Worm (Caenorhabditis elegans) whole organism, young adult: ENCODE measurements around the gene ttr-42.

Experiments
- F37B4.10 ChIP-seq: fragments of 200-800 bp; sonication (Bioruptor generic); IDR thresholded peaks from 2 replicates; pipeline ENCODE4 v1.3.6; 2022; ENCODE audit warnings: missing genetic modification characterization, missing compliant biosample characterization
- F39B2.1 ChIP-seq: fragments of 200-800 bp; sonication (Bioruptor generic); IDR thresholded peaks from 2 replicates; pipeline ENCODE4 v1.3.6; 2022; ENCODE audit warnings: missing genetic modification reagents, missing genetic modification characterization, missing compliant biosample characterization
- ama-1 ChIP-seq, 3 experiments: fragments of 150-350 bp in 1 of 3; sonication (generic microtip) in 2 of 3; optimal IDR thresholded peaks; 2 replicates each; lab custom pipeline; 2014 to 2018; ENCODE audit warnings: missing biosample characterization in 2 of 3, missing genetic modification characterization in 2 of 3, missing genetic modification reagents in 2 of 3
- bed-2 ChIP-seq: fragments of 200-800 bp; sonication (Bioruptor generic); IDR thresholded peaks from 2 replicates; pipeline ENCODE4 v1.3.6; 2022; ENCODE audit warnings: missing genetic modification reagents, missing genetic modification characterization, missing compliant biosample characterization
- hlh-26 ChIP-seq: fragments of 200-800 bp; sonication (Bioruptor generic); conservative IDR thresholded peaks from 2 replicates; pipeline ENCODE4 v1.3.6; 2022; ENCODE audit warnings: missing genetic modification reagents, missing genetic modification characterization, missing compliant biosample characterization
- mel-28 ChIP-seq: sonication (generic microtip); optimal IDR thresholded peaks from 2 replicates; lab custom pipeline; 2016; ENCODE audit warnings: borderline replicate concordance, mild to moderate bottlenecking, missing genetic modification characterization, missing compliant biosample characterization
- nfya-1 ChIP-seq: sonication (generic microtip); optimal IDR thresholded peaks from 2 replicates; lab custom pipeline; 2017; ENCODE audit warnings: antibody characterized with exemption, missing compliant biosample characterization, missing genetic modification characterization, borderline replicate concordance; ENCODE audit not compliant: insufficient read depth
- nhr-27 ChIP-seq: fragments of 200-800 bp; sonication (Bioruptor generic); optimal IDR thresholded peaks from 2 replicates; lab custom pipeline; 2018; ENCODE audit warnings: mild to moderate bottlenecking, missing genetic modification characterization, moderate library complexity, missing compliant biosample characterization
- rpc-1 ChIP-seq, 2 experiments: fragments of 150-350 bp in 1 of 2; sonication (generic microtip) in 1 of 2; optimal IDR thresholded peaks; 2 replicates each; lab custom pipeline; 2014 to 2018; ENCODE audit warnings: missing biosample characterization in 1 of 2, missing genetic modification characterization in 1 of 2, missing genetic modification reagents in 1 of 2, missing genotype in 1 of 2
- snpc-4 ChIP-seq, 5 experiments: fragments of 150-350 bp in 1 of 5; sonication (generic microtip) in 4 of 5; optimal IDR thresholded peaks; 2 replicates each; lab custom pipeline; 2014 to 2018; ENCODE audit warnings: missing genetic modification characterization in 5 of 5, missing biosample characterization in 3 of 5, antibody characterized with exemption in 2 of 5, mild to moderate bottlenecking in 2 of 5, missing compliant biosample characterization in 2 of 5, missing genotype in 2 of 5, moderate library complexity in 2 of 5, missing genetic modification reagents in 1 of 5
- tlf-1 ChIP-seq: fragments of 200-800 bp; sonication (Bioruptor generic); optimal IDR thresholded peaks from 2 replicates; lab custom pipeline; 2018; ENCODE audit warnings: mild to moderate bottlenecking, missing genetic modification characterization, missing compliant biosample characterization
- unc-62 ChIP-seq: fragments of 150-350 bp; optimal IDR thresholded peaks from 2 replicates; lab custom pipeline; 2014; ENCODE audit warnings: missing biosample characterization, missing genetic modification reagents, missing genetic modification characterization
- ztf-3 ChIP-seq: fragments of 200-800 bp; sonication (Bioruptor generic); optimal IDR thresholded peaks from 2 replicates; lab custom pipeline; 2018; ENCODE audit warnings: mild to moderate bottlenecking, missing genetic modification characterization, missing compliant biosample characterization

ce11 chrX:2596605-2597004, 19.1 kb downstream of the ttr-42 start:
- TF ChIP-seq F39B2.1 (GFP tag; lab: Robert Waterston, UW) (no peak), nhr-27 (no peak), rpc-1 (optimal IDR thresholded peaks at IDR 0.05; lab: Kevin White, UChicago) (no peak), rpc-1 (tag; optimal IDR thresholded peaks at IDR 0.05; lab: Kevin White, UChicago) (no peak), ztf-3 (GFP tag; lab: Kevin White, UChicago) (no peak), unc-62 (GFP tag; lab: Kevin White, UChicago) (no peak), bed-2 (GFP tag; lab: Robert Waterston, UW) (no peak), ama-1 (optimal IDR thresholded peaks at IDR 0.05; lab: Kevin White, UChicago) (no peak), ama-1 (GFP tag; optimal IDR thresholded peaks at IDR 0.05; lab: Kevin White, UChicago) (no peak), snpc-4 (GFP tag; optimal IDR thresholded peaks at IDR 0.05; lab: Kevin White, UChicago) (no peak), snpc-4 (tag; optimal IDR thresholded peaks at IDR 0.05; lab: Kevin White, UChicago) (no peak), mel-28 (no peak), nfya-1 (tag; lab: Kevin White, UChicago) (no peak), F37B4.10 (no peak), tlf-1 (GFP tag; lab: Kevin White, UChicago) (no peak), hlh-26 (GFP tag; lab: Robert Waterston, UW) (no peak)
